Fruit fly (Drosophila melanogaster) whole organism, embryonic: Measurements from ENCODE around the gene CG31100.

ENCODE experiments used
- Atf-2 ChIP-seq: fragments of 200-800 bp; sonication (Bioruptor generic); optimal IDR thresholded peaks from 2 replicates; lab custom pipeline; 2016; ENCODE audit warnings: missing biosample characterization, missing genetic modification characterization
- B-H2 ChIP-seq: fragments of 200-800 bp; sonication (Bioruptor generic); optimal IDR thresholded peaks from 2 replicates; lab custom pipeline; 2018; ENCODE audit warnings: missing biosample characterization, mild to moderate bottlenecking, missing genetic modification characterization
- Blimp-1 ChIP-seq: fragments of 200-800 bp; sonication (Bioruptor generic); optimal IDR thresholded peaks from 3 replicates; lab custom pipeline; 2018; ENCODE audit warnings: missing biosample characterization, missing genetic modification characterization, mild to moderate bottlenecking, moderate library complexity, missing genetic modification reagents
- BtbVII ChIP-seq: fragments of 200-800 bp; sonication (Bioruptor generic); optimal IDR thresholded peaks from 3 replicates; lab custom pipeline; 2017; ENCODE audit warnings: missing biosample characterization, mild to moderate bottlenecking, missing genetic modification characterization
- CG10209 ChIP-seq: fragments of 200-800 bp; sonication (Bioruptor generic); optimal IDR thresholded peaks from 3 replicates; lab custom pipeline; 2017; ENCODE audit warnings: missing biosample characterization, mild to moderate bottlenecking, missing genetic modification characterization, missing genetic modification reagents
- CG10543 ChIP-seq: fragments of 200-800 bp; sonication (Bioruptor generic); optimal IDR thresholded peaks from 3 replicates; lab custom pipeline; 2017; ENCODE audit warnings: missing biosample characterization, mild to moderate bottlenecking, missing genetic modification characterization, moderate library complexity
- CG10565 ChIP-seq: fragments of 200-800 bp; sonication (Bioruptor generic); optimal IDR thresholded peaks from 3 replicates; lab custom pipeline; 2016; ENCODE audit warnings: missing biosample characterization, mild to moderate bottlenecking, missing genetic modification characterization
- CG12219 ChIP-seq: fragments of 200-800 bp; sonication (Bioruptor generic); optimal IDR thresholded peaks from 3 replicates; lab custom pipeline; 2018; ENCODE audit warnings: missing biosample characterization, mild to moderate bottlenecking, missing genetic modification characterization
- CG12769 ChIP-seq: fragments of 200-800 bp; sonication (Bioruptor generic); optimal IDR thresholded peaks from 2 replicates; lab custom pipeline; 2019; ENCODE audit warnings: missing biosample characterization, mild to moderate bottlenecking, missing genetic modification characterization, moderate library complexity
- CG12942 ChIP-seq: fragments of 200-800 bp; sonication (Bioruptor generic); optimal IDR thresholded peaks from 3 replicates; lab custom pipeline; 2016; ENCODE audit warnings: missing biosample characterization, missing genetic modification characterization
- CG13123 ChIP-seq: fragments of 200-800 bp; sonication (Bioruptor generic); optimal IDR thresholded peaks from 2 replicates; lab custom pipeline; 2016; ENCODE audit warnings: missing biosample characterization, missing genetic modification characterization
- CG15514 ChIP-seq: fragments of 200-800 bp; sonication (Bioruptor generic); optimal IDR thresholded peaks from 3 replicates; lab custom pipeline; 2017; ENCODE audit warnings: missing biosample characterization, missing genetic modification characterization, mild to moderate bottlenecking, moderate library complexity, missing genetic modification reagents
- CG17186 ChIP-seq: fragments of 200-800 bp; sonication (Bioruptor generic); optimal IDR thresholded peaks from 3 replicates; lab custom pipeline; 2017; ENCODE audit warnings: missing biosample characterization, missing genetic modification reagents, missing genetic modification characterization
- CG17385 ChIP-seq: fragments of 200-800 bp; sonication (Bioruptor generic); optimal IDR thresholded peaks from 3 replicates; lab custom pipeline; 2018; ENCODE audit warnings: missing biosample characterization, mild to moderate bottlenecking, missing genetic modification characterization
- CG18262 ChIP-seq: fragments of 200-800 bp; optimal IDR thresholded peaks from 3 replicates; lab custom pipeline; 2019; ENCODE audit warnings: missing biosample characterization, mild to moderate bottlenecking, missing genetic modification characterization, moderate library complexity
- CG2202 ChIP-seq: fragments of 200-800 bp; sonication (Bioruptor generic); optimal IDR thresholded peaks from 2 replicates; lab custom pipeline; 2018; ENCODE audit warnings: missing biosample characterization, mild to moderate bottlenecking, missing genetic modification characterization
- CG2889 ChIP-seq: fragments of 200-800 bp; sonication (Bioruptor generic); IDR thresholded peaks from 3 replicates; pipeline ENCODE4 v1.3.6; 2022; ENCODE audit warnings: missing biosample characterization, missing genetic modification characterization
- CG32772 ChIP-seq: fragments of 200-800 bp; sonication (Bioruptor generic); IDR thresholded peaks from 2 replicates; pipeline ENCODE4 v1.3.6; 2022; ENCODE audit warnings: missing biosample characterization, missing genetic modification characterization
- CG3838 ChIP-seq: fragments of 200-800 bp; sonication (Bioruptor generic); optimal IDR thresholded peaks from 3 replicates; lab custom pipeline; 2016; ENCODE audit warnings: missing biosample characterization, missing genetic modification characterization
- CG43689 ChIP-seq: fragments of 200-800 bp; sonication (Bioruptor generic); IDR thresholded peaks from 2 replicates; pipeline ENCODE4 v1.3.6; 2022; ENCODE audit warnings: missing biosample characterization, missing genetic modification characterization
- CG6175 ChIP-seq: fragments of 200-800 bp; sonication (Bioruptor generic); IDR thresholded peaks from 3 replicates; pipeline ENCODE4 v1.3.6; 2022; ENCODE audit warnings: missing biosample characterization, missing genetic modification characterization
- CG7745 ChIP-seq: fragments of 200-800 bp; sonication (Bioruptor generic); optimal IDR thresholded peaks from 2 replicates; lab custom pipeline; 2018; ENCODE audit warnings: missing biosample characterization, mild to moderate bottlenecking, missing genetic modification characterization, moderate library complexity
- Dbx ChIP-seq: fragments of 200-800 bp; sonication (Bioruptor generic); IDR thresholded peaks from 3 replicates; pipeline ENCODE4 v1.3.6; 2022; ENCODE audit warnings: missing biosample characterization, missing genetic modification characterization
- Hr51 ChIP-seq, 2 experiments: fragments of 200-800 bp; sonication (Bioruptor generic); optimal IDR thresholded peaks; 2 replicates in 1 of 2; 3 replicates in 1 of 2; lab custom pipeline; 2016 to 2018; ENCODE audit warnings: missing biosample characterization in 2 of 2, missing genetic modification characterization in 2 of 2, mild to moderate bottlenecking in 1 of 2, moderate library complexity in 1 of 2
- NK7.1 ChIP-seq: fragments of 200-800 bp; sonication (Bioruptor generic); optimal IDR thresholded peaks from 3 replicates; lab custom pipeline; 2016; ENCODE audit warnings: missing biosample characterization, missing genetic modification characterization
- Nf-YC ChIP-seq: fragments of 200-800 bp; optimal IDR thresholded peaks from 3 replicates; lab custom pipeline; 2019; ENCODE audit warnings: missing biosample characterization, mild to moderate bottlenecking, missing genetic modification characterization, moderate library complexity
- Ravus ChIP-seq: fragments of 200-800 bp; sonication (Bioruptor generic); IDR thresholded peaks from 2 replicates; pipeline ENCODE4 v1.3.6; 2022; ENCODE audit warnings: missing biosample characterization, missing genetic modification characterization
- Sry-δ ChIP-seq: fragments of 200-800 bp; sonication (Bioruptor generic); optimal IDR thresholded peaks from 2 replicates; lab custom pipeline; 2016; ENCODE audit warnings: missing biosample characterization, missing genetic modification characterization
- YL-1 ChIP-seq: fragments of 200-800 bp; sonication (Bioruptor generic); optimal IDR thresholded peaks from 3 replicates; lab custom pipeline; 2017; ENCODE audit warnings: missing biosample characterization, mild to moderate bottlenecking, missing genetic modification characterization
- amos ChIP-seq: fragments of 200-800 bp; sonication (Bioruptor generic); IDR thresholded peaks from 2 replicates; pipeline ENCODE4 v1.3.6; 2022; ENCODE audit warnings: missing biosample characterization, missing genetic modification characterization; ENCODE audit not compliant: partially characterized antibody
- ara ChIP-seq: fragments of 200-800 bp; sonication (Bioruptor generic); IDR thresholded peaks from 2 replicates; pipeline ENCODE4 v1.3.6; 2022; ENCODE audit warnings: missing biosample characterization, missing genetic modification characterization
- ash1 ChIP-seq: fragments of 200-800 bp; sonication (Bioruptor generic); optimal IDR thresholded peaks from 2 replicates; lab custom pipeline; 2018; ENCODE audit warnings: missing biosample characterization, mild to moderate bottlenecking, missing genetic modification characterization
- cas ChIP-seq: fragments of 200-800 bp; sonication (Bioruptor generic); IDR thresholded peaks from 2 replicates; pipeline ENCODE4 v1.3.6; 2022; ENCODE audit warnings: missing biosample characterization, missing genetic modification characterization
- croc ChIP-seq: fragments of 200-800 bp; sonication (Bioruptor generic); conservative IDR thresholded peaks from 3 replicates; pipeline ENCODE4 v1.3.6; 2022; ENCODE audit warnings: missing biosample characterization, missing genetic modification characterization
- ems ChIP-seq: fragments of 200-800 bp; sonication (Bioruptor generic); optimal IDR thresholded peaks from 3 replicates; lab custom pipeline; 2016; ENCODE audit warnings: missing biosample characterization, missing genetic modification characterization
- gcm ChIP-seq: fragments of 200-800 bp; sonication (Bioruptor generic); optimal IDR thresholded peaks from 2 replicates; lab custom pipeline; 2019; ENCODE audit warnings: missing biosample characterization, mild to moderate bottlenecking, missing genetic modification characterization, moderate library complexity
- grau ChIP-seq: fragments of 200-800 bp; optimal IDR thresholded peaks from 3 replicates; lab custom pipeline; 2019; ENCODE audit warnings: missing biosample characterization, mild to moderate bottlenecking, missing genetic modification characterization, moderate library complexity
- knrl ChIP-seq: fragments of 200-800 bp; sonication (Bioruptor generic); IDR thresholded peaks from 3 replicates; pipeline ENCODE4 v1.3.6; 2022; ENCODE audit warnings: missing biosample characterization, missing genetic modification characterization; ENCODE audit not compliant: partially characterized antibody
- lilli ChIP-seq: fragments of 200-800 bp; sonication (Bioruptor generic); optimal IDR thresholded peaks from 3 replicates; lab custom pipeline; 2016; ENCODE audit warnings: missing biosample characterization, missing genetic modification characterization
- lmd ChIP-seq: fragments of 200-800 bp; sonication (Bioruptor generic); IDR thresholded peaks from 2 replicates; pipeline ENCODE4 v1.3.6; 2022; ENCODE audit warnings: missing biosample characterization, missing genetic modification characterization
- prd ChIP-seq, 3 experiments: fragments of >200 bp in 2 of 3; fragments of 200-800 bp in 1 of 3; sonication (Bioruptor generic) in 1 of 3; optimal IDR thresholded peaks in 2 of 3; IDR thresholded peaks in 1 of 3; 2 replicates in 2 of 3; 3 replicates in 1 of 3; pipeline versions ENCODE4 v1.3.6 to Lab custom; 2017 to 2022; ENCODE audit warnings: missing biosample characterization in 1 of 3, missing genetic modification characterization in 1 of 3
- pros ChIP-seq: fragments of 200-800 bp; sonication (Bioruptor generic); optimal IDR thresholded peaks from 3 replicates; lab custom pipeline; 2019; ENCODE audit warnings: missing biosample characterization, mild to moderate bottlenecking, missing genetic modification characterization, moderate library complexity
- sc ChIP-seq, 3 experiments: fragments of >200 bp in 2 of 3; fragments of 200-800 bp in 1 of 3; sonication (Bioruptor generic) in 1 of 3; optimal IDR thresholded peaks; 2 replicates in 2 of 3; 3 replicates in 1 of 3; lab custom pipeline; 2017; ENCODE audit warnings: mild to moderate bottlenecking in 1 of 3, missing biosample characterization in 1 of 3, missing genetic modification characterization in 1 of 3, missing genetic modification reagents in 1 of 3
- sug ChIP-seq: fragments of 200-800 bp; optimal IDR thresholded peaks from 2 replicates; lab custom pipeline; 2019; ENCODE audit warnings: missing biosample characterization, mild to moderate bottlenecking, missing genetic modification characterization, moderate library complexity
- tap ChIP-seq: fragments of 200-800 bp; optimal IDR thresholded peaks from 3 replicates; lab custom pipeline; 2019; ENCODE audit warnings: missing biosample characterization, mild to moderate bottlenecking, missing genetic modification characterization, moderate library complexity
- tll ChIP-seq, 2 experiments: fragments of 200-800 bp in 1 of 2; fragments of >200 bp in 1 of 2; sonication (Bioruptor generic) in 1 of 2; optimal IDR thresholded peaks; 2 replicates each; lab custom pipeline; 2017 to 2019; ENCODE audit warnings: missing biosample characterization in 2 of 2, missing genetic modification characterization in 2 of 2, mild to moderate bottlenecking in 1 of 2, moderate library complexity in 1 of 2
- tup ChIP-seq: fragments of 200-800 bp; sonication (Bioruptor generic); optimal IDR thresholded peaks from 2 replicates; lab custom pipeline; 2016; ENCODE audit warnings: missing biosample characterization, mild to moderate bottlenecking, missing genetic modification characterization, moderate library complexity
- zen2 ChIP-seq: fragments of 200-800 bp; sonication (Bioruptor generic); IDR thresholded peaks from 3 replicates; pipeline ENCODE4 v1.3.6; 2022; ENCODE audit warnings: missing biosample characterization, missing genetic modification characterization; ENCODE audit not compliant: partially characterized antibody

Gene CG31100

dm6 chr3R:9013765-9014380, 10.4 kb upstream of the CG31100 start (continued):
- TF ChIP-seq YL-1 (GFP tag; lab: Kevin White, UChicago) (peak; percentile 89), sug (tag; lab: Kevin White, UChicago) (peak; percentile 66), CG17186 (GFP tag; lab: Kevin White, UChicago) (peak; percentile 35), grau (peak; percentile 54), CG15514 (GFP tag; lab: Kevin White, UChicago) (peak; percentile 63), Hr51 (GFP tag; optimal IDR thresholded peaks at IDR 0.05; lab: Kevin White, UChicago) (no peak), cas (GFP tag; lab: Robert Waterston, UW) (no peak), CG43689 (GFP tag; lab: Robert Waterston, UW) (no peak), gcm (peak; percentile 7), knrl (GFP tag; lab: Robert Waterston, UW) (peak; percentile 23; the same call in 1 of the 3 replicates), ara (no peak), CG10565 (GFP tag; lab: Kevin White, UChicago) (no peak), prd (optimal IDR thresholded peaks at IDR 0.05; lab: Kevin White, UChicago) (no peak), prd (GFP tag; IDR thresholded peaks at IDR 0.05; lab: Robert Waterston, UW) (peak; percentile 37; the same call in 1 of the 3 replicates), CG32772 (GFP tag; lab: Robert Waterston, UW) (no peak), CG6175 (GFP tag; lab: Robert Waterston, UW) (no peak), CG17385 (no peak), croc (GFP tag; lab: Robert Waterston, UW) (no peak), Blimp-1 (GFP tag; lab: Kevin White, UChicago) (no peak), CG2889 (no peak), tap (tag; lab: Kevin White, UChicago) (no peak), pros (GFP tag; lab: Kevin White, UChicago) (no peak), amos (GFP tag; lab: Robert Waterston, UW) (no peak), CG12219 (no peak), Sry-δ (GFP tag; lab: Kevin White, UChicago) (peak; percentile 26), CG10543 (GFP tag; lab: Kevin White, UChicago) (peak; percentile 78), CG18262 (tag; lab: Kevin White, UChicago) (peak; percentile 37), ems (GFP tag; lab: Kevin White, UChicago) (peak; percentile 46), BtbVII (GFP tag; lab: Kevin White, UChicago) (peak; percentile 8), sc (optimal IDR thresholded peaks at IDR 0.05; lab: Kevin White, UChicago) (no peak), sc (GFP tag; optimal IDR thresholded peaks at IDR 0.05; lab: Kevin White, UChicago) (no peak), CG7745 (tag; lab: Kevin White, UChicago) (no peak), B-H2 (peak; percentile 58), Ravus (no peak), Nf-YC (peak; percentile 67), lmd (no peak; the same call in 1 of the 2 replicates), CG13123 (GFP tag; lab: Kevin White, UChicago) (peak; percentile 49), CG12769 (tag; lab: Kevin White, UChicago) (no peak), tup (no peak), zen2 (GFP tag; lab: Robert Waterston, UW) (no peak), CG12942 (GFP tag; lab: Kevin White, UChicago) (peak; percentile 40), CG3838 (no peak), Dbx (GFP tag; lab: Robert Waterston, UW) (peak; percentile 41; the same call in 1 of the 3 replicates), CG10209 (no peak), CG2202 (tag; lab: Kevin White, UChicago) (peak; percentile 9), Atf-2 (GFP tag; lab: Kevin White, UChicago) (peak; percentile 22), tll (GFP tag; optimal IDR thresholded peaks at IDR 0.05; lab: Kevin White, UChicago) (no peak), NK7.1 (GFP tag; lab: Kevin White, UChicago) (no peak), lilli (GFP tag; lab: Kevin White, UChicago) (peak; percentile 82), ash1 (GFP tag; lab: Kevin White, UChicago) (no peak)
